Fruit fly (Drosophila melanogaster): Measurements from ENCODE around the gene Vha100-1.
A peak's percentile ranks its signal among the peaks of the same experiment; 100 is the strongest.

- TF ChIP-seq CG1620 (GFP tag; optimal IDR thresholded peaks at IDR 0.05) (no peak), cic (GFP tag; optimal IDR thresholded peaks at IDR 0.05) (no peak), CG12768 (GFP tag; optimal IDR thresholded peaks at IDR 0.05) (peak; percentile 30), CG7101 (tag; optimal IDR thresholded peaks at IDR 0.05) (peak; percentile 30), kay (GFP tag; ENCODE audit: borderline replicate concordance) (no peak), cnc (optimal IDR thresholded peaks at IDR 0.05) (no peak)
Observed at dm6 chr3R:29130902-29131621, at the start of gene Vha100-1, which contains the start of gene dgt6.
